Worm (Caenorhabditis elegans) whole organism, L1 larva: ENCODE data around the gene rnp-5.

Experiments used
- C34B4.2 ChIP-seq: sonication (generic microtip); optimal IDR thresholded peaks from 2 replicates; lab custom pipeline; 2017; ENCODE audit warnings: mild to moderate bottlenecking, missing genetic modification characterization, missing compliant biosample characterization
- Y116A8C.19 ChIP-seq: sonication (generic microtip); optimal IDR thresholded peaks from 2 replicates; lab custom pipeline; 2016; ENCODE audit warnings: missing compliant biosample characterization, missing genetic modification characterization, borderline replicate concordance
- aha-1 ChIP-seq: fragments of 150-350 bp; optimal IDR thresholded peaks from 2 replicates; lab custom pipeline; 2014; ENCODE audit warnings: missing biosample characterization, missing genetic modification characterization
- aly-2 ChIP-seq: fragments of 150-350 bp; optimal IDR thresholded peaks from 2 replicates; lab custom pipeline; 2014; ENCODE audit warnings: missing biosample characterization, missing genetic modification characterization
- blmp-1 ChIP-seq: fragments of 150-350 bp; optimal IDR thresholded peaks from 2 replicates; lab custom pipeline; 2014; ENCODE audit warnings: missing biosample characterization, missing genetic modification characterization
- ceh-8 ChIP-seq: fragments of 200-800 bp; sonication (Bioruptor generic); optimal IDR thresholded peaks from 2 replicates; lab custom pipeline; 2018; ENCODE audit warnings: mild to moderate bottlenecking, missing genetic modification characterization, moderate library complexity, missing compliant biosample characterization
- dpl-1 ChIP-seq, 3 experiments: fragments of 150-350 bp in 2 of 3; sonication (generic microtip) in 1 of 3; optimal IDR thresholded peaks; 2 replicates each; lab custom pipeline; 2014 to 2017; ENCODE audit warnings: missing biosample characterization in 3 of 3, missing genetic modification characterization in 3 of 3, missing genetic modification reagents in 3 of 3
- efl-1 ChIP-seq, 4 experiments: fragments of 150-350 bp; optimal IDR thresholded peaks in 3 of 4; peaks in 1 of 4; 1 replicate in 1 of 4; 2 replicates in 3 of 4; lab custom pipeline; 2014; ENCODE audit warnings: missing biosample characterization in 2 of 4, missing genetic modification characterization in 2 of 4, missing genetic modification reagents in 2 of 4
- egl-27 ChIP-seq, 2 experiments: fragments of 150-350 bp in 1 of 2; sonication (generic microtip); optimal IDR thresholded peaks; 3 replicates each; lab custom pipeline; 2017 to 2018; ENCODE audit warnings: missing biosample characterization in 2 of 2, missing genetic modification characterization in 2 of 2, missing genetic modification reagents in 2 of 2
- elt-2 ChIP-seq: sonication (generic microtip); optimal IDR thresholded peaks from 2 replicates; lab custom pipeline; 2016; ENCODE audit warnings: missing genetic modification characterization, mild to moderate bottlenecking, inconsistent platforms, missing compliant biosample characterization, missing genetic modification reagents
- elt-3 ChIP-seq, 6 experiments: fragments of 150-350 bp in 1 of 6; sonication (generic microtip); optimal IDR thresholded peaks; 2 replicates each; lab custom pipeline; 2017 to 2018; ENCODE audit warnings: missing biosample characterization in 6 of 6, missing genetic modification characterization in 6 of 6, inconsistent platforms in 1 of 6
- ets-5 ChIP-seq: fragments of 200-800 bp; sonication (Bioruptor generic); IDR thresholded peaks from 2 replicates; pipeline ENCODE4 v1.3.6; 2022; ENCODE audit warnings: missing genetic modification characterization, missing compliant biosample characterization
- fkh-8 ChIP-seq: sonication (generic microtip); optimal IDR thresholded peaks from 2 replicates; lab custom pipeline; 2016; ENCODE audit warnings: mild to moderate bottlenecking, missing genetic modification characterization, missing compliant biosample characterization
- hlh-4 ChIP-seq: sonication (generic microtip); optimal IDR thresholded peaks from 2 replicates; lab custom pipeline; 2016; ENCODE audit warnings: mild to moderate bottlenecking, missing genetic modification characterization, missing compliant biosample characterization
- hpl-2 ChIP-seq: fragments of 150-350 bp; optimal IDR thresholded peaks from 2 replicates; lab custom pipeline; 2014; ENCODE audit warnings: missing biosample characterization, missing genetic modification reagents, missing genetic modification characterization
- isw-1 ChIP-seq: fragments of 200-800 bp; sonication (Bioruptor generic); IDR thresholded peaks from 2 replicates; pipeline ENCODE4 v1.3.6; 2022; ENCODE audit warnings: missing genetic modification characterization, missing compliant biosample characterization
- lin-13 ChIP-seq: fragments of 150-350 bp; optimal IDR thresholded peaks from 2 replicates; lab custom pipeline; 2014; ENCODE audit warnings: missing biosample characterization, missing genetic modification reagents, missing genetic modification characterization
- lin-14 ChIP-seq: fragments of 200-800 bp; sonication (Bioruptor generic); optimal IDR thresholded peaks from 2 replicates; lab custom pipeline; 2018; ENCODE audit warnings: mild to moderate bottlenecking, missing genetic modification characterization, moderate library complexity, missing compliant biosample characterization
- lin-15B ChIP-seq: fragments of 150-350 bp; sonication (generic microtip); optimal IDR thresholded peaks from 3 replicates; lab custom pipeline; 2014; ENCODE audit warnings: missing biosample characterization, missing genetic modification characterization
- lin-39 ChIP-seq: fragments of 150-350 bp; optimal IDR thresholded peaks from 2 replicates; lab custom pipeline; 2014; ENCODE audit warnings: missing biosample characterization, missing genetic modification reagents, missing genetic modification characterization
- lsy-2 ChIP-seq, 2 experiments: fragments of 150-350 bp; optimal IDR thresholded peaks; 2 replicates each; lab custom pipeline; 2014; ENCODE audit warnings: missing biosample characterization in 2 of 2, missing genetic modification characterization in 2 of 2
- nhr-20 ChIP-seq: sonication (generic microtip); optimal IDR thresholded peaks from 2 replicates; lab custom pipeline; 2016; ENCODE audit warnings: mild to moderate bottlenecking, missing genetic modification characterization, missing compliant biosample characterization
- nhr-84 ChIP-seq: sonication (generic microtip); optimal IDR thresholded peaks from 2 replicates; lab custom pipeline; 2017; ENCODE audit warnings: missing biosample characterization, missing genetic modification characterization
- nhr-85 ChIP-seq: sonication (generic microtip); peaks from one replicate; lab custom pipeline; 2016; ENCODE audit warnings: missing genetic modification characterization, inconsistent platforms, missing compliant biosample characterization
- nhr-90 ChIP-seq: sonication (generic microtip); optimal IDR thresholded peaks from 2 replicates; lab custom pipeline; 2016; ENCODE audit warnings: mild to moderate bottlenecking, missing genetic modification characterization, missing compliant biosample characterization; ENCODE audit not compliant: poor library complexity
- rnt-1 ChIP-seq: sonication (generic microtip); optimal IDR thresholded peaks from 2 replicates; lab custom pipeline; 2016; ENCODE audit warnings: mild to moderate bottlenecking, missing genetic modification characterization, moderate library complexity, missing compliant biosample characterization
- sox-4 ChIP-seq: sonication (generic microtip); optimal IDR thresholded peaks from 2 replicates; lab custom pipeline; 2016; ENCODE audit warnings: missing genetic modification characterization, missing compliant biosample characterization
- sptf-1 ChIP-seq: fragments of 150-350 bp; optimal IDR thresholded peaks from 2 replicates; lab custom pipeline; 2014; ENCODE audit warnings: missing biosample characterization, missing genetic modification characterization
- sup-37 ChIP-seq: fragments of 200-800 bp; sonication (Bioruptor generic); optimal IDR thresholded peaks from 2 replicates; lab custom pipeline; 2018; ENCODE audit warnings: mild to moderate bottlenecking, missing genetic modification characterization, missing compliant biosample characterization
- tlp-1 ChIP-seq: fragments of 150-350 bp; optimal IDR thresholded peaks from 2 replicates; lab custom pipeline; 2014; ENCODE audit warnings: missing biosample characterization, missing genetic modification characterization
- unc-30 ChIP-seq: sonication (generic microtip); optimal IDR thresholded peaks from 2 replicates; lab custom pipeline; 2017; ENCODE audit warnings: missing biosample characterization, missing genetic modification characterization
- unc-62 ChIP-seq: fragments of 150-350 bp; optimal IDR thresholded peaks from 2 replicates; lab custom pipeline; 2014; ENCODE audit warnings: missing biosample characterization, missing genetic modification reagents, missing genetic modification characterization
- unc-86 ChIP-seq: sonication (generic microtip); optimal IDR thresholded peaks from 2 replicates; lab custom pipeline; 2016; ENCODE audit warnings: missing genetic modification characterization, missing compliant biosample characterization

rnp-5 gene

ce11 chrIII:887874-888299, 34.2 kb upstream of the rnp-5 start (continued):
- no peak for TF ChIP-seq aha-1 (tag; lab: Kevin White, UChicago)
- TF ChIP-seq nhr-84 (tag; lab: Kevin White, UChicago) = no peak
- TF ChIP-seq lin-39 (tag; lab: Kevin White, UChicago) = no peak
- TF ChIP-seq rnt-1 (tag; lab: Kevin White, UChicago) = peak; percentile 75
- TF ChIP-seq hpl-2 = no peak
- TF ChIP-seq ets-5 = no peak
- TF ChIP-seq sox-4 (tag; lab: Kevin White, UChicago) = peak; percentile 49
- TF ChIP-seq elt-3 (tag; optimal IDR thresholded peaks at IDR 0.05; lab: Kevin White, UChicago) = peak in 2 of 6 experiments; percentile 14 to 52
- TF ChIP-seq lin-13 (GFP tag; lab: Kevin White, UChicago) = no peak
- peak; percentile 62 to 76 for TF ChIP-seq lsy-2 (tag; optimal IDR thresholded peaks at IDR 0.05; lab: Kevin White, UChicago)
- no peak for TF ChIP-seq C34B4.2 (tag; lab: Kevin White, UChicago)
- TF ChIP-seq fkh-8 = peak; percentile 90
- TF ChIP-seq nhr-90 = peak; percentile 47
- TF ChIP-seq tlp-1 (tag; lab: Kevin White, UChicago) = no peak
- TF ChIP-seq unc-30 (tag; lab: Kevin White, UChicago) = no peak
- peak; percentile 73 for TF ChIP-seq nhr-20 (tag; lab: Kevin White, UChicago)
- TF ChIP-seq sup-37 (GFP tag; lab: Kevin White, UChicago) = no peak
- no peak for TF ChIP-seq hlh-4 (tag; lab: Kevin White, UChicago)

- TF ChIP-seq nhr-85 (tag; lab: Kevin White, UChicago) = peak; percentile 8
- peak in 1 of 6 experiments; percentile 5 for TF ChIP-seq elt-3 (tag; optimal IDR thresholded peaks at IDR 0.05; lab: Kevin White, UChicago)
- TF ChIP-seq Y116A8C.19 (tag; lab: Kevin White, UChicago) = no peak
- peak; percentile 98 for TF ChIP-seq blmp-1 (tag; lab: Kevin White, UChicago)
Measured at ce11 chrIII:886726-887125, 33.0 kb upstream of the rnp-5 start, which contains the start of gene zer-1. zer-1 (minus strand) TSS chrIII:886793.

- no peak for TF ChIP-seq efl-1 (optimal IDR thresholded peaks at IDR 0.05; lab: Kevin White, UChicago)
- TF ChIP-seq efl-1 (GFP tag; optimal IDR thresholded peaks at IDR 0.05 in 1 of 2; lab: Kevin White, UChicago) = peak in 1 of 2 experiments; percentile 90
- no peak for TF ChIP-seq lin-13 (GFP tag; lab: Kevin White, UChicago)
Measured at ce11 chrIII:883595-883994, 29.9 kb upstream of the rnp-5 start.

- no peak for TF ChIP-seq unc-62
- TF ChIP-seq efl-1 (optimal IDR thresholded peaks at IDR 0.05; lab: Kevin White, UChicago) = no peak
- TF ChIP-seq efl-1 (GFP tag; optimal IDR thresholded peaks at IDR 0.05 in 1 of 2; lab: Kevin White, UChicago) = peak in 1 of 2 experiments; percentile 23
Measured at ce11 chrIII:881460-881859, 27.8 kb upstream of the rnp-5 start.

- TF ChIP-seq aly-2 (tag; lab: Kevin White, UChicago) = no peak
- no peak for TF ChIP-seq blmp-1 (tag; lab: Kevin White, UChicago)
- no peak for TF ChIP-seq efl-1 (optimal IDR thresholded peaks at IDR 0.05; lab: Kevin White, UChicago)
- peak in 1 of 2 experiments; percentile 57 for TF ChIP-seq efl-1 (GFP tag; optimal IDR thresholded peaks at IDR 0.05 in 1 of 2; lab: Kevin White, UChicago)
- no peak for TF ChIP-seq sox-4 (tag; lab: Kevin White, UChicago)
- TF ChIP-seq elt-2 (tag; lab: Kevin White, UChicago) = no peak
- no peak for TF ChIP-seq isw-1 (GFP tag; lab: Robert Waterston, UW)
Measured at ce11 chrIII:880840-881239, 27.1 kb upstream of the rnp-5 start.

ce11 chrIII:879634-880033, 25.9 kb upstream of the rnp-5 start, which contains the start of the genes T24C4.5 and ucr-2.3:
T24C4.5 (minus strand) TSS chrIII:879734.
ucr-2.3 (plus strand) TSS chrIII:879860.
- TF ChIP-seq dpl-1 (GFP tag; optimal IDR thresholded peaks at IDR 0.05; lab: Kevin White, UChicago) (no peak), lin-14 (no peak), lin-13 (GFP tag; lab: Kevin White, UChicago) (no peak), lin-15B (tag; lab: Kevin White, UChicago) (no peak), ceh-8 (GFP tag; lab: Kevin White, UChicago) (no peak), unc-62 (no peak), unc-86 (no peak), egl-27 (tag; optimal IDR thresholded peaks at IDR 0.05; lab: Kevin White, UChicago) (no peak), sptf-1 (no peak)
- TF ChIP-seq, all 84 proteins: peak for 0
